Fruit fly (Drosophila melanogaster): ENCODE data around the gene Atf3.

DNA sequence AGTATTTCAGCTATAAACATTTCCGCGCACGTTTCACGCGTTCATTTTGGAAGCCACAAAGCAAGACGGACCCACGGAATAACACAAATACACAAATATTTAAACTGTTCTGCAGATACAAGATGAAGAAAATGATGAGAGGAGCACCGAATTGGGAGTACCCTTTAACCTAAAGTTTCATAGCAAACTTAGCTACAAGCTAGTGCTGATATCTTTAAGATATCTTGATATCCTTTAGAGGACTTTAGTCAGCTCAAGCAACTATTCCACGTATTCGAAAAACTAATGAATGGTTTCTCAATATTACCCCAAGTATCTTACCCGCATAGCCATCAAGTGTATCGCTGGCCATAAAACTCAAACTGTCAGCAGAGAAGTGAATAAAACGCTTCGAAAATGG is 19.0 kb downstream of the Atf3 start:
- TF ChIP-seq fru (GFP tag; optimal IDR thresholded peaks at IDR 0.05) (no peak), HLH106 (tag; optimal IDR thresholded peaks at IDR 0.05) (no peak), rgr (GFP tag; optimal IDR thresholded peaks at IDR 0.05) (no peak), dmrt93B (GFP tag; optimal IDR thresholded peaks at IDR 0.05) (no peak), Myc (optimal IDR thresholded peaks at IDR 0.05) (no peak), Sp1 (GFP tag; optimal IDR thresholded peaks at IDR 0.05) (no peak), lola (GFP tag; optimal IDR thresholded peaks at IDR 0.05) (no peak), Hr78 (GFP tag; optimal IDR thresholded peaks at IDR 0.05) (no peak), Jra (GFP tag; optimal IDR thresholded peaks at IDR 0.05) (no peak), jim (GFP tag; optimal IDR thresholded peaks at IDR 0.05) (no peak), psq (GFP tag; optimal IDR thresholded peaks at IDR 0.05) (no peak), foxo (GFP tag; optimal IDR thresholded peaks at IDR 0.05) (no peak), GATAd (GFP tag; optimal IDR thresholded peaks at IDR 0.05) (no peak), usp (GFP tag; optimal IDR thresholded peaks at IDR 0.05) (no peak)
